Comparison of ENCODE assay signal across 2 fruit fly cellular contexts in genomic region chrX:3743891-3744491, dm6.
TF ChIP-seq lines count a peak whose summit lies in the region.

No protein-coding gene starts in this region.

TF ChIP-seq in whole organism, embryonic, 481 proteins besides CTCF, POLR2A, EP300 and RAD21 (continued from another document and continues in another):
- TF ChIP-seq CG11085 (GFP tag; IDR thresholded peaks at IDR 0.05; lab: Robert Waterston, UW) (peak; percentile 62), Mrtf (GFP tag; IDR thresholded peaks at IDR 0.05; lab: Robert Waterston, UW) (peak; percentile 26; the same call in 1 of the 3 replicates), CG4424 (GFP tag; optimal IDR thresholded peaks at IDR 0.05; lab: Kevin White, UChicago) (peak; percentile 90), CG6683 (GFP tag; optimal IDR thresholded peaks at IDR 0.05; lab: Kevin White, UChicago) (peak; percentile 84), Bdp1 (GFP tag; optimal IDR thresholded peaks at IDR 0.05; lab: Kevin White, UChicago) (no peak), Drgx (GFP tag; IDR thresholded peaks at IDR 0.05; lab: Robert Waterston, UW) (peak; percentile 39; the same call in 1 of the 2 replicates), Dbx (GFP tag; IDR thresholded peaks at IDR 0.05; lab: Robert Waterston, UW) (peak; percentile 69), CG3065 (GFP tag; optimal IDR thresholded peaks at IDR 0.05; lab: Kevin White, UChicago) (peak; percentile 21), CG15011 (GFP tag; optimal IDR thresholded peaks at IDR 0.05; lab: Kevin White, UChicago) (peak; percentile 47), cad (GFP tag; optimal IDR thresholded peaks at IDR 0.05; lab: Kevin White, UChicago) (no peak), Dip2 (GFP tag; IDR thresholded peaks at IDR 0.05; lab: Robert Waterston, UW) (peak; percentile 15; the same call in 1 of the 2 replicates), Hey (tag; optimal IDR thresholded peaks at IDR 0.05; lab: Kevin White, UChicago) (no peak), zfh1 (GFP tag; IDR thresholded peaks at IDR 0.05; lab: Robert Waterston, UW) (peak; percentile 30; the same call in 1 of the 3 replicates), Gug (GFP tag; IDR thresholded peaks at IDR 0.05; lab: Robert Waterston, UW) (peak; percentile 90), Myb (GFP tag; optimal IDR thresholded peaks at IDR 0.05; lab: Kevin White, UChicago) (no peak), CG14860 (GFP tag; IDR thresholded peaks at IDR 0.05; lab: Robert Waterston, UW; ENCODE audit: partially characterized antibody) (no peak), CG12155 (GFP tag; optimal IDR thresholded peaks at IDR 0.05; lab: Kevin White, UChicago) (peak; percentile 46), unpg (GFP tag; optimal IDR thresholded peaks at IDR 0.05; lab: Kevin White, UChicago) (peak; percentile 76), Rfx (GFP tag; IDR thresholded peaks at IDR 0.05; lab: Robert Waterston, UW) (peak; percentile 81), ab (GFP tag; optimal IDR thresholded peaks at IDR 0.05; lab: Kevin White, UChicago) (no peak), sima (GFP tag; optimal IDR thresholded peaks at IDR 0.05; lab: Kevin White, UChicago) (no peak), inv (GFP tag; IDR thresholded peaks at IDR 0.05; lab: Robert Waterston, UW; ENCODE audit: partially characterized antibody) (no peak), CG15269 (tag; optimal IDR thresholded peaks at IDR 0.05; lab: Kevin White, UChicago) (peak; percentile 89), dmrt11E (tag; optimal IDR thresholded peaks at IDR 0.05; lab: Kevin White, UChicago) (peak; percentile 84), CG17802 (tag; optimal IDR thresholded peaks at IDR 0.05; lab: Kevin White, UChicago) (peak; percentile 5), CG4730 (GFP tag; IDR thresholded peaks at IDR 0.05; lab: Robert Waterston, UW) (peak; percentile 59), CG17912 (GFP tag; optimal IDR thresholded peaks at IDR 0.05; lab: Kevin White, UChicago) (no peak), CG11247 (GFP tag; IDR thresholded peaks at IDR 0.05; lab: Robert Waterston, UW) (peak; percentile 26; the same call in 1 of the 2 replicates), Meics (GFP tag; optimal IDR thresholded peaks at IDR 0.05; lab: Kevin White, UChicago) (peak; percentile 95), hth (optimal IDR thresholded peaks at IDR 0.05; lab: Kevin White, UChicago) (no peak), CG15696 (tag; optimal IDR thresholded peaks at IDR 0.05; lab: Kevin White, UChicago) (peak; percentile 61), Dref (GFP tag; IDR thresholded peaks at IDR 0.05; lab: Robert Waterston, UW) (no peak), sens-2 (GFP tag; IDR thresholded peaks at IDR 0.05; lab: Robert Waterston, UW) (no peak), CG8478 (optimal IDR thresholded peaks at IDR 0.05; lab: Kevin White, UChicago) (peak; percentile 34), chinmo (GFP tag; IDR thresholded peaks at IDR 0.05; lab: Robert Waterston, UW; ENCODE audit: partially characterized antibody) (peak; percentile 63), cg (GFP tag; optimal IDR thresholded peaks at IDR 0.05; lab: Kevin White, UChicago) (no peak), CG4707 (GFP tag; optimal IDR thresholded peaks at IDR 0.05; lab: Kevin White, UChicago) (peak; percentile 21), CG34422 (GFP tag; IDR thresholded peaks at IDR 0.05; lab: Robert Waterston, UW) (peak; percentile 57; the same call in 2 of the 3 replicates), tgo (GFP tag; IDR thresholded peaks at IDR 0.05; lab: Robert Waterston, UW) (peak; percentile 75), Hsf (GFP tag; optimal IDR thresholded peaks at IDR 0.05; lab: Kevin White, UChicago) (peak; percentile 42), CG8089 (GFP tag; optimal IDR thresholded peaks at IDR 0.05; lab: Kevin White, UChicago) (no peak), CG15479 (GFP tag; optimal IDR thresholded peaks at IDR 0.05; lab: Kevin White, UChicago) (no peak), CG6654 (GFP tag; optimal IDR thresholded peaks at IDR 0.05; lab: Kevin White, UChicago) (peak; percentile 72), Taf1 (GFP tag; IDR thresholded peaks at IDR 0.05; lab: Robert Waterston, UW) (no peak; the same call in 1 of the 2 replicates), fd3F (GFP tag; optimal IDR thresholded peaks at IDR 0.05; lab: Kevin White, UChicago) (peak; percentile 72), CG14710 (tag; optimal IDR thresholded peaks at IDR 0.05; lab: Kevin White, UChicago) (peak; percentile 86), so (GFP tag; IDR thresholded peaks at IDR 0.05; lab: Robert Waterston, UW) (peak; percentile 44; the same call in 1 of the 3 replicates), gfzf (GFP tag; optimal IDR thresholded peaks at IDR 0.05; lab: Kevin White, UChicago) (no peak), Tbp (GFP tag; optimal IDR thresholded peaks at IDR 0.05; lab: Kevin White, UChicago) (no peak), CG5245 (GFP tag; optimal IDR thresholded peaks at IDR 0.05; lab: Kevin White, UChicago) (peak; percentile 45), CG7271 (tag; optimal IDR thresholded peaks at IDR 0.05; lab: Kevin White, UChicago) (no peak), dm (GFP tag; optimal IDR thresholded peaks at IDR 0.05; lab: Kevin White, UChicago) (no peak), chn (GFP tag; optimal IDR thresholded peaks at IDR 0.05; lab: Kevin White, UChicago) (no peak), CG2712 (tag; optimal IDR thresholded peaks at IDR 0.05; lab: Kevin White, UChicago) (peak; percentile 90), ssp (GFP tag; IDR thresholded peaks at IDR 0.05; lab: Robert Waterston, UW) (peak; percentile 70; the same call in 1 of the 2 replicates), Jarid2 (GFP tag; optimal IDR thresholded peaks at IDR 0.05; lab: Kevin White, UChicago) (peak; percentile 69), CG9437 (GFP tag; optimal IDR thresholded peaks at IDR 0.05; lab: Kevin White, UChicago) (peak; percentile 91), dmrt99B (tag; optimal IDR thresholded peaks at IDR 0.05; lab: Kevin White, UChicago) (peak; percentile 91), salm (tag; optimal IDR thresholded peaks at IDR 0.05; lab: Kevin White, UChicago) (peak; percentile 65), CG6791 (GFP tag; IDR thresholded peaks at IDR 0.05; lab: Robert Waterston, UW; ENCODE audit: partially characterized antibody) (peak; percentile 50; the same call in 1 of the 3 replicates), nmo (GFP tag; optimal IDR thresholded peaks at IDR 0.05; lab: Kevin White, UChicago) (peak; percentile 95), tio (GFP tag; optimal IDR thresholded peaks at IDR 0.05; lab: Kevin White, UChicago) (peak; percentile 91), mld (GFP tag; IDR thresholded peaks at IDR 0.05; lab: Robert Waterston, UW; ENCODE audit: partially characterized antibody) (no peak), ERR (GFP tag; optimal IDR thresholded peaks at IDR 0.05; lab: Kevin White, UChicago) (no peak)

TF ChIP-seq in whole organism, prepupa, 60 proteins besides CTCF, POLR2A, EP300 and RAD21 (continued from another document):
- TF ChIP-seq Hr39 (GFP tag; optimal IDR thresholded peaks at IDR 0.05; lab: Kevin White, UChicago) (no peak), CG11294 (GFP tag; IDR thresholded peaks at IDR 0.05; lab: Robert Waterston, UW) (peak; percentile 67; the same call in 1 of the 2 replicates), Hr38 (GFP tag; optimal IDR thresholded peaks at IDR 0.05; lab: Kevin White, UChicago) (no peak), CG11762 (GFP tag; optimal IDR thresholded peaks at IDR 0.05; lab: Kevin White, UChicago; ENCODE audit: insufficient read depth) (peak; percentile 80), vri (GFP tag; optimal IDR thresholded peaks at IDR 0.05; lab: Kevin White, UChicago) (no peak), CG31627 (GFP tag; optimal IDR thresholded peaks at IDR 0.05; lab: Kevin White, UChicago) (peak; percentile 40), CG6854 (GFP tag; optimal IDR thresholded peaks at IDR 0.05; lab: Kevin White, UChicago) (no peak)
